Worm (Caenorhabditis elegans) whole organism, mixed stage, embryonic: Measurements from ENCODE around the gene snt-7.

ENCODE experiments used
- M03D4.4 ChIP-seq: sonication (generic microtip); optimal IDR thresholded peaks from 2 replicates; lab custom pipeline; 2017; ENCODE audit warnings: mild to moderate bottlenecking, missing genetic modification characterization, missing compliant biosample characterization
- bed-3 ChIP-seq: fragments of 200-800 bp; sonication (Bioruptor generic); optimal IDR thresholded peaks from 3 replicates; lab custom pipeline; 2018; ENCODE audit warnings: mild to moderate bottlenecking, missing genetic modification characterization, moderate library complexity, missing compliant biosample characterization
- ceh-43 ChIP-seq: fragments of 200-800 bp; sonication (Bioruptor generic); optimal IDR thresholded peaks from 2 replicates; lab custom pipeline; 2018; ENCODE audit warnings: mild to moderate bottlenecking, missing genetic modification characterization, moderate library complexity, missing compliant biosample characterization
- ces-1 ChIP-seq: fragments of 150-350 bp; optimal IDR thresholded peaks from 2 replicates; lab custom pipeline; 2014; ENCODE audit warnings: missing biosample characterization, missing genetic modification reagents, missing genetic modification characterization
- cnd-1 ChIP-seq: fragments of 200-800 bp; sonication (Bioruptor generic); optimal IDR thresholded peaks from 2 replicates; lab custom pipeline; 2018; ENCODE audit warnings: mild to moderate bottlenecking, missing genetic modification characterization, missing compliant biosample characterization
- elt-1 ChIP-seq: sonication (generic microtip); optimal IDR thresholded peaks from 2 replicates; lab custom pipeline; 2017; ENCODE audit warnings: missing genetic modification characterization, mild to moderate bottlenecking, missing compliant biosample characterization, antibody characterized with exemption, moderate library complexity, borderline replicate concordance; ENCODE audit not compliant: insufficient read depth
- elt-3 ChIP-seq: fragments of 150-350 bp; optimal IDR thresholded peaks from 2 replicates; lab custom pipeline; 2014; ENCODE audit warnings: missing biosample characterization, missing genetic modification characterization
- flh-1 ChIP-seq: fragments of 200-800 bp; sonication (Bioruptor generic); optimal IDR thresholded peaks from 2 replicates; lab custom pipeline; 2018; ENCODE audit warnings: mild to moderate bottlenecking, missing genetic modification characterization, moderate library complexity, missing compliant biosample characterization
- ham-2 ChIP-seq: fragments of 200-800 bp; sonication (Bioruptor generic); optimal IDR thresholded peaks from 2 replicates; lab custom pipeline; 2018; ENCODE audit warnings: mild to moderate bottlenecking, missing genetic modification characterization, missing compliant biosample characterization
- lin-13 ChIP-seq: fragments of 150-350 bp; optimal IDR thresholded peaks from 2 replicates; lab custom pipeline; 2014; ENCODE audit warnings: missing biosample characterization, missing genetic modification characterization
- lin-32 ChIP-seq: fragments of 200-800 bp; sonication (Bioruptor generic); optimal IDR thresholded peaks from 2 replicates; lab custom pipeline; 2018; ENCODE audit warnings: mild to moderate bottlenecking, missing genetic modification characterization, missing compliant biosample characterization
- lsy-2 ChIP-seq: fragments of 150-350 bp; optimal IDR thresholded peaks from 2 replicates; lab custom pipeline; 2014; ENCODE audit warnings: missing biosample characterization, missing genetic modification characterization
- mab-5 ChIP-seq: fragments of 150-350 bp; optimal IDR thresholded peaks from 2 replicates; lab custom pipeline; 2014; ENCODE audit warnings: missing biosample characterization, missing genetic modification characterization
- mep-1 ChIP-seq: fragments of 150-350 bp; optimal IDR thresholded peaks from 2 replicates; lab custom pipeline; 2017; ENCODE audit warnings: missing biosample characterization, missing genetic modification reagents, missing genetic modification characterization, inconsistent platforms
- mls-2 ChIP-seq: sonication (generic microtip); optimal IDR thresholded peaks from 2 replicates; lab custom pipeline; 2016; ENCODE audit warnings: mild to moderate bottlenecking, missing genetic modification characterization, moderate library complexity, missing compliant biosample characterization
- nhr-12 ChIP-seq: fragments of 150-350 bp; optimal IDR thresholded peaks from 2 replicates; lab custom pipeline; 2014; ENCODE audit warnings: missing biosample characterization, missing genetic modification characterization
- nhr-237 ChIP-seq: fragments of 150-350 bp; optimal IDR thresholded peaks from 2 replicates; lab custom pipeline; 2014; ENCODE audit warnings: missing biosample characterization, missing genetic modification characterization
- pha-4 ChIP-seq: fragments of 150-350 bp; optimal IDR thresholded peaks from 2 replicates; lab custom pipeline; 2018; ENCODE audit warnings: missing biosample characterization, missing genetic modification reagents, missing genetic modification characterization
- sem-2 ChIP-seq: fragments of 200-800 bp; sonication (Bioruptor generic); optimal IDR thresholded peaks from 2 replicates; lab custom pipeline; 2018; ENCODE audit warnings: mild to moderate bottlenecking, missing genetic modification characterization, missing compliant biosample characterization
- snpc-4 ChIP-seq: fragments of 150-350 bp; optimal IDR thresholded peaks from 2 replicates; lab custom pipeline; 2014; ENCODE audit warnings: missing biosample characterization, missing genetic modification characterization
- sptf-1 ChIP-seq: sonication (generic microtip); optimal IDR thresholded peaks from 2 replicates; lab custom pipeline; 2017; ENCODE audit warnings: mild to moderate bottlenecking, missing genetic modification characterization, moderate library complexity, missing compliant biosample characterization
- tbx-8 ChIP-seq: fragments of 200-800 bp; sonication (Bioruptor generic); optimal IDR thresholded peaks from 2 replicates; lab custom pipeline; 2018; ENCODE audit warnings: mild to moderate bottlenecking, missing genetic modification characterization, moderate library complexity, missing compliant biosample characterization
- unc-120 ChIP-seq: sonication (generic microtip); optimal IDR thresholded peaks from 2 replicates; lab custom pipeline; 2017; ENCODE audit warnings: missing genetic modification characterization, missing compliant biosample characterization; ENCODE audit not compliant: poor library complexity, severe bottlenecking
- zip-8 ChIP-seq: fragments of 150-350 bp; optimal IDR thresholded peaks from 2 replicates; lab custom pipeline; 2014; ENCODE audit warnings: missing biosample characterization, missing genetic modification characterization
- ztf-11 ChIP-seq: fragments of 150-350 bp; optimal IDR thresholded peaks from 2 replicates; lab custom pipeline; 2014; ENCODE audit warnings: missing biosample characterization, missing genetic modification characterization

snt-7 gene

ce11 chrX:15222789-15223188, 23.8 kb upstream of the snt-7 start:
- no peak for TF ChIP-seq sem-2 (GFP tag; lab: Kevin White, UChicago)
- TF ChIP-seq nhr-12 (tag; lab: Kevin White, UChicago): no peak
- no peak for TF ChIP-seq M03D4.4 (tag; lab: Kevin White, UChicago)
- no peak for TF ChIP-seq tbx-8

DNA sequence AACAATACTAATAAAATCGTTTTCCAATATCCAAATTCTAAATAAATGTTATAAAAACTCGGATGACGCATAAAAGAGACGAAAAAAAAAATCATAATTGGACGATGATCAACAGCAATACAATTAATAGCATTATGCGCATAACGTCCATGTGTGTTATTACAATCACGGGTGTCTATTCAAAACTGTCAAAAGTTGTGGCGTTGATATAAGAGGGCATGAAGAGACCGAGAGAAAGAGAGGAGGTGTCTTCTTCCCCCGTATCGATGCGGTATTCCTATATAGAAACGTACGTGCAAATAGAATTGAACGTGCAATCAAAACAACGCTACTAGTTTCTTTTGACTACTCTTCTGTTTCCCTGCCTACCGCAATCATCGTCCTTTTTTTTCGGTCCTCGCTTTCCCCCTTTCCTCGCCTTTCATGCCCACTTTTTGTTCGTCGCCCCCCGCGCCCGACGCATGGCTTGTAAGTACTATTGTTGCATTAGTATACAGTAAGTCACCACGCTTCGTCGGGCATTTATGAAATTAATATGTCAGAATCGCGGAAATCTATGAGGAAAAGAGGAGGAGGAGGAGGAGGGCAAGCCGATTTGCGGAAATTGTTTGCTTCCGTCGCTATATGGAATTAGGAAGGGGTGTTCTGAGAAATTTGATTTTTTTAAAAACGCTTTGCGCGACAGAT, 23.1 kb upstream of the snt-7 start:
- TF ChIP-seq ces-1 (GFP tag; lab: Kevin White, UChicago) (peak; percentile 19), pha-4 (tag; lab: Kevin White, UChicago) (peak; percentile 9), sptf-1 (tag; lab: Kevin White, UChicago) (no peak), ham-2 (GFP tag; lab: Kevin White, UChicago) (peak; percentile 41), unc-120 (no peak), zip-8 (tag; lab: Kevin White, UChicago) (no peak)
- TF ChIP-seq, all 35 proteins: peak for 3

DNA sequence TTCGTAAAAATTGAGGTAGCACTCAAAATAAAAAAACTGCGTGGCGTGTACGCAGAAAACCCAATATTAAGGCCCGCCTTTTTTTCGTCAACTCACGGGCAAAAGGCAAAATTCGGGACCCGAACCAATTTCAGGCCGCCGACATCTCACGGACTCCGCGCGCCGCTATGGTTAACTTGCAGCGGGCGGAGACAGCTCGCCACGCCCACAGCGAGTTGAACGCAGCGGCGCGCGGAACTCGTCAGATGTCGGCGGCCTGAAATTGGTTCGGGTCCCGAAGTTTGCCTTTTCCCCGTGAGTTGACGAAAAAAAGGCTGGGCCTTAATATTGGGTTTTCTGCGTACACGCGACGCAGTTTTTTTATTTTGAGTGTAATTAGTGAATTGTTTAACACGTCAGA, 22.2 kb upstream of the snt-7 start:
- no peak for TF ChIP-seq lin-13

ce11 chrX:15215272-15215671, 16.3 kb upstream of the snt-7 start:
- no peak for TF ChIP-seq sem-2 (GFP tag; lab: Kevin White, UChicago)
- no peak for TF ChIP-seq lin-32 (GFP tag; lab: Kevin White, UChicago)
- TF ChIP-seq elt-1 (tag; lab: Kevin White, UChicago): no peak
- TF ChIP-seq tbx-8: no peak
- TF ChIP-seq mep-1 (tag; lab: Kevin White, UChicago): no peak
- TF ChIP-seq pha-4 (tag; lab: Kevin White, UChicago): no peak
- TF ChIP-seq lin-13: no peak
- TF ChIP-seq snpc-4: no peak
- no peak for TF ChIP-seq elt-3 (tag; lab: Kevin White, UChicago)

DNA sequence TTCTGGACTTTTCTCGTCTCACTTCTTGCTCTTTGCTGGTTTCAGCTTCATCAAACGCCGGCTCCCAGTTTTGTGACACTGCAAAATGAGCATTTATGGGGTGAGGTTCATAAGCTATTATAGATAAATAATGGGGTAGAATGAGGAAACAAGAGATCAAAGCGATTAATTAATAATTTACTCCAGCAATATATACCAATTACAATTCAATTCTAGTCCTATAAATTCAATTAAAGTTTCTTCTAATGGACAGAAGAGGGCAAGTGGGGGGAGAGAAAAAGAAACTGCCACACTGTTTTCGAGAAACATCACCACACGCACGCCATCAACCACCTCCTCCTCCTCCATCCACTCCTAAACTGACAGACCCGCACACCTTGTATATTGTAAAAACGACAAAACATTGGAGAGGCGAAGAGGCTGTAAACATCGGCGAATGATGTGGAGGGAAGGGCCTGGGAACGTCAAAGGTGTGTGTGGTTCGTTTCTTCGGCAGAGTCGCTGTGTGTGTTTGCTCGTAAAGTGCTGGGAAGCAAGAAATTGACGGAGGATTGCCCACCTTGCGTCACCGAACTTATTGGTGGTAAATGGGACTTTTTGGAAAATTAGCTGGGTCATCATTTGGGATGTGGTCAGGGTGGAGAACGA, 14.4 kb upstream of the snt-7 start, which contains the start of the genes H03A11.13 and famk-1:
Gene H03A11.13, minus strand, starts transcription at position 51 of the 648 bp plus-strand sequence.
Gene famk-1, minus strand, starts transcription at position 78 of the 648 bp plus-strand sequence.
- TF ChIP-seq tbx-8: no peak
- no peak for TF ChIP-seq zip-8 (tag; lab: Kevin White, UChicago)
- peak; percentile 19 for TF ChIP-seq mls-2
- no peak for TF ChIP-seq sem-2 (GFP tag; lab: Kevin White, UChicago)

DNA sequence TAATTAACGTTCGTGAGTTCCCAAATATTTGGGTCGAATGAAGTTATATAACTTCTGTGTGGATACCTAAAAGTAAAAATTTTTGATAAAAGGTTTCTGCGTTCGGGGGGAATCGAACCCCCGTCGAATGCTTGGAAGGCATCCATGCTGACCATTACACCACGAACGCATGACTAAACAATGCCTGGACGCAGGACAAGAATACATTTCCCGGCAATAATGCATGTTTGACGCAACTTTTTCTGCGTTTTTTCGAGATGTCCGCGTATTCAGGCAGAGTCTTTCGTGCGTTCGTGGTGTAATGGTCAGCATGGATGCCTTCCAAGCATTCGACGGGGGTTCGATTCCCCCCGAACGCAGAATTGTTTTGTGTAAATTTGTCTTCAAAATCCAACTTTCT, 1.8 kb upstream of the snt-7 start:
- peak; percentile 2 for TF ChIP-seq cnd-1 (tag; lab: Kevin White, UChicago)
- TF ChIP-seq lsy-2 (tag; lab: Kevin White, UChicago): no peak
- TF ChIP-seq tbx-8: no peak
- no peak for TF ChIP-seq pha-4 (tag; lab: Kevin White, UChicago)
- TF ChIP-seq ztf-11 (tag; lab: Kevin White, UChicago): no peak
- TF ChIP-seq ces-1 (GFP tag; lab: Kevin White, UChicago): no peak
- TF ChIP-seq bed-3 (GFP tag; lab: Kevin White, UChicago): no peak
- peak; percentile 6 for TF ChIP-seq sptf-1 (tag; lab: Kevin White, UChicago)
- TF ChIP-seq lin-13: no peak
- no peak for TF ChIP-seq ceh-43 (GFP tag; lab: Kevin White, UChicago)
- no peak for TF ChIP-seq flh-1 (GFP tag; lab: Kevin White, UChicago)
- TF ChIP-seq, all 35 proteins: peak for 2

ce11 chrX:15200146-15200545, 1.2 kb upstream of the snt-7 start:
- TF ChIP-seq mab-5 (no peak), lsy-2 (tag; lab: Kevin White, UChicago) (no peak), mep-1 (tag; lab: Kevin White, UChicago) (no peak), nhr-237 (no peak)
